Worm (Caenorhabditis elegans) whole organism, L1 larva: Measurements from ENCODE around the gene paqr-1.

Experiments
- C34B4.2 ChIP-seq: sonication (generic microtip); optimal IDR thresholded peaks from 2 replicates; lab custom pipeline; 2017; ENCODE audit warnings: mild to moderate bottlenecking, missing genetic modification characterization, missing compliant biosample characterization
- Y116A8C.19 ChIP-seq: sonication (generic microtip); optimal IDR thresholded peaks from 2 replicates; lab custom pipeline; 2016; ENCODE audit warnings: missing compliant biosample characterization, missing genetic modification characterization, borderline replicate concordance
- alr-1 ChIP-seq: fragments of 200-800 bp; sonication (Bioruptor generic); optimal IDR thresholded peaks from 2 replicates; lab custom pipeline; 2018; ENCODE audit warnings: borderline replicate concordance, mild to moderate bottlenecking, missing genetic modification characterization, missing compliant biosample characterization
- ceh-82 ChIP-seq, 3 experiments: fragments of 150-350 bp in 1 of 3; sonication (generic microtip) in 2 of 3; optimal IDR thresholded peaks; 2 replicates each; lab custom pipeline; 2014 to 2017; ENCODE audit warnings: missing biosample characterization in 3 of 3, missing genetic modification characterization in 3 of 3
- ceh-90 ChIP-seq: sonication (generic microtip); optimal IDR thresholded peaks from 2 replicates; lab custom pipeline; 2016; ENCODE audit warnings: missing genetic modification characterization, missing compliant biosample characterization
- ces-1 ChIP-seq: fragments of 150-350 bp; optimal IDR thresholded peaks from 2 replicates; lab custom pipeline; 2014; ENCODE audit warnings: missing biosample characterization, missing genetic modification reagents, missing genetic modification characterization
- dpl-1 ChIP-seq, 3 experiments: fragments of 150-350 bp in 2 of 3; sonication (generic microtip) in 1 of 3; optimal IDR thresholded peaks; 2 replicates each; lab custom pipeline; 2014 to 2017; ENCODE audit warnings: missing biosample characterization in 3 of 3, missing genetic modification characterization in 3 of 3, missing genetic modification reagents in 3 of 3
- dsc-1 ChIP-seq: sonication (generic microtip); optimal IDR thresholded peaks from 2 replicates; lab custom pipeline; 2016; ENCODE audit warnings: mild to moderate bottlenecking, missing genetic modification characterization, missing compliant biosample characterization
- efl-1 ChIP-seq, 4 experiments: fragments of 150-350 bp; optimal IDR thresholded peaks in 3 of 4; peaks in 1 of 4; 1 replicate in 1 of 4; 2 replicates in 3 of 4; lab custom pipeline; 2014; ENCODE audit warnings: missing biosample characterization in 2 of 4, missing genetic modification characterization in 2 of 4, missing genetic modification reagents in 2 of 4
- efl-3 ChIP-seq: fragments of 200-800 bp; sonication (Bioruptor generic); optimal IDR thresholded peaks from 2 replicates; lab custom pipeline; 2018; ENCODE audit warnings: mild to moderate bottlenecking, missing genetic modification characterization, missing compliant biosample characterization
- elt-2 ChIP-seq: sonication (generic microtip); optimal IDR thresholded peaks from 2 replicates; lab custom pipeline; 2016; ENCODE audit warnings: missing genetic modification characterization, mild to moderate bottlenecking, inconsistent platforms, missing compliant biosample characterization, missing genetic modification reagents
- ets-5 ChIP-seq: fragments of 200-800 bp; sonication (Bioruptor generic); IDR thresholded peaks from 2 replicates; pipeline ENCODE4 v1.3.6; 2022; ENCODE audit warnings: missing genetic modification characterization, missing compliant biosample characterization
- fkh-4 ChIP-seq: sonication (generic microtip); optimal IDR thresholded peaks from 2 replicates; lab custom pipeline; 2016; ENCODE audit warnings: missing compliant biosample characterization, missing genetic modification characterization, borderline replicate concordance
- fkh-8 ChIP-seq: sonication (generic microtip); optimal IDR thresholded peaks from 2 replicates; lab custom pipeline; 2016; ENCODE audit warnings: mild to moderate bottlenecking, missing genetic modification characterization, missing compliant biosample characterization
- grh-1 ChIP-seq: fragments of 200-800 bp; sonication (Bioruptor generic); IDR thresholded peaks from 2 replicates; pipeline ENCODE4 v1.3.6; 2022; ENCODE audit warnings: missing genetic modification reagents, missing genetic modification characterization, missing compliant biosample characterization
- hlh-17 ChIP-seq: fragments of 200-800 bp; sonication (Bioruptor generic); optimal IDR thresholded peaks from 2 replicates; lab custom pipeline; 2018; ENCODE audit warnings: missing genetic modification characterization, mild to moderate bottlenecking, missing compliant biosample characterization, moderate library complexity, borderline replicate concordance
- irx-1 ChIP-seq: sonication (generic microtip); optimal IDR thresholded peaks from 2 replicates; lab custom pipeline; 2016; ENCODE audit warnings: missing genetic modification characterization, missing compliant biosample characterization
- lin-13 ChIP-seq: fragments of 150-350 bp; optimal IDR thresholded peaks from 2 replicates; lab custom pipeline; 2014; ENCODE audit warnings: missing biosample characterization, missing genetic modification reagents, missing genetic modification characterization
- lin-15B ChIP-seq: fragments of 150-350 bp; sonication (generic microtip); optimal IDR thresholded peaks from 3 replicates; lab custom pipeline; 2014; ENCODE audit warnings: missing biosample characterization, missing genetic modification characterization
- lin-35 ChIP-seq, 2 experiments: fragments of 150-350 bp; optimal IDR thresholded peaks; 2 replicates each; lab custom pipeline; 2014; ENCODE audit warnings: missing biosample characterization in 2 of 2, missing genetic modification characterization in 2 of 2, missing genetic modification reagents in 2 of 2
- lir-3 ChIP-seq: sonication (generic microtip); optimal IDR thresholded peaks from 2 replicates; lab custom pipeline; 2016; ENCODE audit warnings: mild to moderate bottlenecking, missing genetic modification characterization, moderate library complexity, missing compliant biosample characterization; ENCODE audit not compliant: poor library complexity
- lsy-2 ChIP-seq, 2 experiments: fragments of 150-350 bp; optimal IDR thresholded peaks; 2 replicates each; lab custom pipeline; 2014; ENCODE audit warnings: missing biosample characterization in 2 of 2, missing genetic modification characterization in 2 of 2
- mab-9 ChIP-seq: fragments of 200-800 bp; sonication (Bioruptor generic); IDR thresholded peaks from 2 replicates; pipeline ENCODE4 v1.3.6; 2022; ENCODE audit warnings: missing genetic modification reagents, missing genetic modification characterization, missing compliant biosample characterization
- mef-2 ChIP-seq: fragments of 150-350 bp; optimal IDR thresholded peaks from 2 replicates; lab custom pipeline; 2014; ENCODE audit warnings: missing biosample characterization, missing genetic modification characterization
- mep-1 ChIP-seq: fragments of 150-350 bp; optimal IDR thresholded peaks from 2 replicates; lab custom pipeline; 2014; ENCODE audit warnings: missing biosample characterization, missing genetic modification characterization
- nhr-19 ChIP-seq: fragments of 200-800 bp; sonication (Bioruptor generic); conservative IDR thresholded peaks from 2 replicates; pipeline ENCODE4 v1.3.6; 2022; ENCODE audit warnings: missing genetic modification characterization, missing compliant biosample characterization
- nhr-47 ChIP-seq: sonication (generic microtip); optimal IDR thresholded peaks from 2 replicates; lab custom pipeline; 2016; ENCODE audit warnings: mild to moderate bottlenecking, missing genetic modification characterization, moderate library complexity, missing compliant biosample characterization
- nhr-77 ChIP-seq: fragments of 150-350 bp; optimal IDR thresholded peaks from 2 replicates; lab custom pipeline; 2014; ENCODE audit warnings: missing biosample characterization, missing genetic modification characterization
- nhr-84 ChIP-seq: sonication (generic microtip); optimal IDR thresholded peaks from 2 replicates; lab custom pipeline; 2017; ENCODE audit warnings: missing biosample characterization, missing genetic modification characterization
- nhr-85 ChIP-seq: sonication (generic microtip); peaks from one replicate; lab custom pipeline; 2016; ENCODE audit warnings: missing genetic modification characterization, inconsistent platforms, missing compliant biosample characterization
- nhr-90 ChIP-seq: sonication (generic microtip); optimal IDR thresholded peaks from 2 replicates; lab custom pipeline; 2016; ENCODE audit warnings: mild to moderate bottlenecking, missing genetic modification characterization, missing compliant biosample characterization; ENCODE audit not compliant: poor library complexity
- pqm-1 ChIP-seq: sonication (generic microtip); optimal IDR thresholded peaks from 3 replicates; lab custom pipeline; 2017; ENCODE audit warnings: missing biosample characterization, missing genetic modification characterization
- skn-1 ChIP-seq: fragments of 150-350 bp; optimal IDR thresholded peaks from 2 replicates; lab custom pipeline; 2014; ENCODE audit warnings: missing biosample characterization, missing genetic modification characterization
- swsn-7 ChIP-seq: sonication (generic microtip); optimal IDR thresholded peaks from 2 replicates; lab custom pipeline; 2016; ENCODE audit warnings: missing genetic modification characterization, missing compliant biosample characterization
- unc-130 ChIP-seq: fragments of 150-350 bp; optimal IDR thresholded peaks from 2 replicates; lab custom pipeline; 2017; ENCODE audit warnings: missing biosample characterization, missing genetic modification characterization, inconsistent platforms
- unc-30 ChIP-seq: sonication (generic microtip); optimal IDR thresholded peaks from 2 replicates; lab custom pipeline; 2017; ENCODE audit warnings: missing biosample characterization, missing genetic modification characterization
- unc-62 ChIP-seq: fragments of 150-350 bp; optimal IDR thresholded peaks from 2 replicates; lab custom pipeline; 2014; ENCODE audit warnings: missing biosample characterization, missing genetic modification reagents, missing genetic modification characterization
- unc-86 ChIP-seq: sonication (generic microtip); optimal IDR thresholded peaks from 2 replicates; lab custom pipeline; 2016; ENCODE audit warnings: missing genetic modification characterization, missing compliant biosample characterization
- unc-98 ChIP-seq: fragments of 200-800 bp; sonication (Bioruptor generic); IDR thresholded peaks from 2 replicates; pipeline ENCODE4 v1.3.6; 2022; ENCODE audit warnings: missing genetic modification characterization, missing compliant biosample characterization
- vab-15 ChIP-seq: sonication (generic microtip); optimal IDR thresholded peaks from 2 replicates; lab custom pipeline; 2017; ENCODE audit warnings: missing genotype, mild to moderate bottlenecking, missing genetic modification characterization, missing compliant biosample characterization
- zip-4 ChIP-seq: fragments of 200-800 bp; sonication (Bioruptor generic); optimal IDR thresholded peaks from 2 replicates; lab custom pipeline; 2018; ENCODE audit warnings: mild to moderate bottlenecking, missing genetic modification characterization, moderate library complexity, missing compliant biosample characterization
- ztf-4 ChIP-seq: fragments of 150-350 bp; optimal IDR thresholded peaks from 2 replicates; lab custom pipeline; 2014; ENCODE audit warnings: missing biosample characterization, missing genetic modification characterization

Gene paqr-1

DNA sequence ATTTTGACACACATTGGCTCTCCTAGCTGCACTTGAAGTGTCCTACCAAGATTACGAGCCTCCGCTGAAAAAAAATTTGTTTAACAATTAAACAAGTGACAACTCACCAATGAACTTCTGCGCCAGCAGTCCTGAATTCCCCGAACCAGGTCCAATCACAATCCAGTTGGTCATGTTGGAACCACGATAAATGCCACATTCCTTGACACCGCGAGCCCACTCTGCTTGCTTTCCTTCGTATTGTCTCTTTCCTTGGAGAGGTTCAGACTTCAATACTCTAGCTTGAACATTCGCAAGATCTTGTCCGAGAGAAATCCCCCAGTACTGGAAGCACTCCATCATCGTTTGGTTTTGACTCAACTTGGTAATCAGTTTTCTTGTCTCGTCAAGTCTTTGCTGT lies 27.0 kb downstream of the paqr-1 start:
- TF ChIP-seq ceh-82 (tag; optimal IDR thresholded peaks at IDR 0.05; lab: Kevin White, UChicago) (no peak), nhr-77 (tag; lab: Kevin White, UChicago) (no peak), vab-15 (tag; lab: Kevin White, UChicago) (no peak), grh-1 (GFP tag; lab: Robert Waterston, UW) (no peak), efl-3 (GFP tag; lab: Kevin White, UChicago) (no peak), pqm-1 (tag; lab: Kevin White, UChicago) (no peak), C34B4.2 (tag; lab: Kevin White, UChicago) (no peak), fkh-8 (no peak), Y116A8C.19 (tag; lab: Kevin White, UChicago) (no peak), elt-2 (tag; lab: Kevin White, UChicago) (no peak), ets-5 (GFP tag; lab: Robert Waterston, UW) (no peak), ces-1 (GFP tag; lab: Kevin White, UChicago) (no peak), zip-4 (GFP tag; lab: Kevin White, UChicago) (no peak), fkh-4 (tag; lab: Kevin White, UChicago) (no peak), lir-3 (tag; lab: Kevin White, UChicago) (no peak), unc-98 (GFP tag; lab: Robert Waterston, UW) (no peak)

DNA sequence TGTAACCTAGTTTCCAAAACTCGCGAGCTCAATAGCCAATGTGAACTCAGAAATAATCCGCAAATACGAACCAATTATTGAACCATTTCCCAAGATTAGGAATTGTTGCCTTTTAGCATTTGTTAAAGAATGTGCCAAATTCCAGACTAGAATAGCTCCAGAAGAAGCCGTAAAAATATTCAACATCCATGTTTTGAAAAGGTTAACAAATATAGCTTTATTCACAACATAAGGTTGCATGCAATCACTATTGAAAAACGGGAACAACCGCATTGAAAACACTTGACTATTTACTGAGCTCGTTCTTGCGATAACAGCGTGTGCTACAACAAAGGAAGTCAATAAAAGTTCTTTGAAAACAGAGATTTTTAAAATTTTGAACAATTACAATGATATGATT lies 28.7 kb downstream of the paqr-1 start:
- TF ChIP-seq mep-1 (tag; lab: Kevin White, UChicago) (no peak), unc-98 (GFP tag; lab: Robert Waterston, UW) (no peak), ces-1 (GFP tag; lab: Kevin White, UChicago) (no peak), mab-9 (GFP tag; lab: Robert Waterston, UW) (no peak), unc-62 (GFP tag; lab: Kevin White, UChicago) (no peak), lin-13 (GFP tag; lab: Kevin White, UChicago) (no peak), unc-86 (tag; lab: Kevin White, UChicago) (no peak), irx-1 (no peak)

DNA sequence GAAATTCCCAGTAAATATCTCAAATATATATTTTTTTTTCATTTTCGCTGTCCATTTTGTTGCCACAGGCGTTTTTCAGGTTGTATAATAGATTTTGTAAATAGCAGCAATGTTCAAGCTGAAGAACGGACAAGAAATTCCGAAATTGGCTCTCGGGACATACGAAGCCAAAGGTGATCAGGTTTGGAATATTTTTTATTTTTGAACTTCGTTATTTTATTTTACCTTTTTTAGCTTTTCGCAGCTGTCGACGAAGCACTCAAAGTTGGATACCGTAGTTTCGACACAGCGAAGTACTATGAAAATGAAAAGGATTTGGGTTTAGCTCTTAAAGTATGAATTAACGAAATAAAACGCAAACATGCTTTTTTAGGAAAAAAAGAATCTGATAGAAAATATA lies 30.7 kb downstream of the paqr-1 start, which contains the start of gene C01G5.5:
Gene C01G5.5 (plus strand): TSS at position 80 of the 400 bp plus-strand sequence.
- TF ChIP-seq lin-35 (GFP tag; optimal IDR thresholded peaks at IDR 0.05; lab: Kevin White, UChicago) (no peak), efl-1 (optimal IDR thresholded peaks at IDR 0.05; lab: Kevin White, UChicago) (no peak), efl-1 (GFP tag; optimal IDR thresholded peaks at IDR 0.05 in 1 of 2; lab: Kevin White, UChicago) (peak in 1 of 2 experiments; percentile 65)

DNA sequence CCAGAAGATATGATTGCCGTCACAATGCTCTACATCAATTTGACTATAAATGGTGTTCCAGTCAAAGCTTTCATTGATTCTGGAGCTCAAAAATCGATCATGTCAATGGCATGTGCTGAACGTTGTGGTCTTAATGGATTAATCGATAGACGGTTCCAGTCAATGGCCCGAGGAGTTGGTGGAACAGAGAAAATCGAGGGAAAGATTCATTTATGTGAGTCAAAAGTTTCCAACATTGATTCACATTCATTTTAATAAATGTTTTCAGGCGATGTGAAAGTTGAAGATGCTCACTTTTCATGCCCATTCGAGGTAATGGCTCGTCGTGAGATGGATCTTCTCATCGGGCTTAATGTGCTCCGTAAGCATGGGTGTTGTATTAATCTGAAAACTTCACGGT lies 31.5 kb downstream of the paqr-1 start:
- no peak for TF ChIP-seq zip-4 (GFP tag; lab: Kevin White, UChicago)
- TF ChIP-seq ceh-90 = no peak
- TF ChIP-seq ztf-4 (tag; lab: Kevin White, UChicago) = no peak
- no peak for TF ChIP-seq unc-130 (tag; lab: Kevin White, UChicago)
- TF ChIP-seq vab-15 (tag; lab: Kevin White, UChicago) = no peak
- no peak for TF ChIP-seq alr-1 (tag; lab: Kevin White, UChicago)
- TF ChIP-seq nhr-84 (tag; lab: Kevin White, UChicago) = no peak
- no peak for TF ChIP-seq mef-2 (tag; lab: Kevin White, UChicago)
- TF ChIP-seq nhr-19 (GFP tag; lab: Robert Waterston, UW) = no peak

DNA sequence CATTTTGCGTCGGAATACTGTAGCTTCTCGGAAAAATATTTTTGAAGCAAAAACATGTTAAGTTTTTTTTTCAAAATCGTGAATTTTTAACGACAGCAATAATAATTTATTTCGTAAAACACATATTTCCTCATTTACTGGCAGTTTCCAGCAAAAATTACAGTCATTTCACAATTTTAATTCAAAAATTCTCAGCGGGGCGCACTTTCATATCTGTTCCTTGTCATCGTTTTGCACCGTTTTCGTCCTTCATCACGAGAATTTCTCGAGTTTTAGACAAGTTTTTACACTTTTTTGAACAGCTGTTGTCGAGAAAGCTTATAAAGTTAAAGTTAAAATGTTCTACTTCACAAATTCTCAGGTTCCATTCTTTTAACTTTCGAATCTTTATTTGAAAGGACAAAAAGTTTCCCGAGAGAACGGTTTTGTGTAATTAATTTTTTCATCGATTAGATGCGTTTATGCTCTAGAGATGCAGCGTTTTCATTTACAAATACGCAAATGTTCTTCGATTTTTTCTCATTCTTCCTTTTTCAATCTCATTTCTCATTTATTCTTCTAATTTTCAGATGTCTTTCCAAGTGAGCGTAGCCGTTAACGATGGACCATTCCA lies 32.8 kb downstream of the paqr-1 start, which contains the start of gene ddi-1:
Gene ddi-1 (plus strand): TSS at position 563 of the 613 bp plus-strand sequence.
- TF ChIP-seq lin-13 (GFP tag; lab: Kevin White, UChicago) (no peak), unc-98 (GFP tag; lab: Robert Waterston, UW) (no peak), swsn-7 (tag; lab: Kevin White, UChicago) (no peak), nhr-85 (tag; lab: Kevin White, UChicago) (no peak), lsy-2 (tag; optimal IDR thresholded peaks at IDR 0.05; lab: Kevin White, UChicago) (no peak), efl-3 (GFP tag; lab: Kevin White, UChicago) (no peak), nhr-47 (no peak), fkh-8 (no peak), skn-1 (tag; lab: Kevin White, UChicago) (peak; percentile 82), hlh-17 (GFP tag; lab: Kevin White, UChicago) (no peak), efl-1 (optimal IDR thresholded peaks at IDR 0.05; lab: Kevin White, UChicago) (no peak), efl-1 (GFP tag; optimal IDR thresholded peaks at IDR 0.05 in 1 of 2; lab: Kevin White, UChicago) (peak in 1 of 2 experiments; percentile 9), dsc-1 (tag; lab: Kevin White, UChicago) (no peak), lin-35 (GFP tag; optimal IDR thresholded peaks at IDR 0.05; lab: Kevin White, UChicago) (peak in 1 of 2 experiments; percentile 33), lin-15B (no peak), dpl-1 (GFP tag; optimal IDR thresholded peaks at IDR 0.05; lab: Kevin White, UChicago) (peak in 1 of 3 experiments; percentile 5), nhr-90 (tag; lab: Kevin White, UChicago) (no peak), unc-30 (no peak)
